Fruit fly (Drosophila melanogaster) whole organism: ENCODE results near the gene CG43401.
A peak's percentile ranks its signal among the peaks of the same experiment; 100 is the strongest.

Experiments
- CG8478 ChIP-seq: fragments of >200 bp; optimal IDR thresholded peaks from 2 replicates; lab custom pipeline; 2018; ENCODE audit warnings: inconsistent platforms
- Dll ChIP-seq: fragments of >200 bp; optimal IDR thresholded peaks from 2 replicates; lab custom pipeline; 2017
- EcR ChIP-seq, 2 experiments: fragments of >200 bp; optimal IDR thresholded peaks; 2 replicates each; lab custom pipeline; 2017; ENCODE audit warnings: missing biosample characterization in 2 of 2, missing genetic modification characterization in 2 of 2, missing genetic modification reagents in 2 of 2
- pan ChIP-seq: fragments of >200 bp; optimal IDR thresholded peaks from 2 replicates; lab custom pipeline; 2017
- psq ChIP-seq: fragments of >200 bp; optimal IDR thresholded peaks from 2 replicates; lab custom pipeline; 2017
- usp ChIP-seq: fragments of >200 bp; optimal IDR thresholded peaks from 2 replicates; lab custom pipeline; 2017; ENCODE audit warnings: missing biosample characterization, missing genetic modification characterization, mixed read lengths

The CG43401 gene

dm6 chr2L:1470772-1471171 is 42.5 kb downstream of the CG43401 start:
- TF ChIP-seq psq = no peak
- no peak for TF ChIP-seq EcR (GFP tag; optimal IDR thresholded peaks at IDR 0.05; lab: Kevin White, UChicago)
- no peak for TF ChIP-seq pan (lab: Kevin White, UChicago)
- no peak for TF ChIP-seq usp (GFP tag; lab: Kevin White, UChicago)
- no peak for TF ChIP-seq CG8478 (lab: Kevin White, UChicago)
- TF ChIP-seq Dll (lab: Kevin White, UChicago) = no peak

DNA sequence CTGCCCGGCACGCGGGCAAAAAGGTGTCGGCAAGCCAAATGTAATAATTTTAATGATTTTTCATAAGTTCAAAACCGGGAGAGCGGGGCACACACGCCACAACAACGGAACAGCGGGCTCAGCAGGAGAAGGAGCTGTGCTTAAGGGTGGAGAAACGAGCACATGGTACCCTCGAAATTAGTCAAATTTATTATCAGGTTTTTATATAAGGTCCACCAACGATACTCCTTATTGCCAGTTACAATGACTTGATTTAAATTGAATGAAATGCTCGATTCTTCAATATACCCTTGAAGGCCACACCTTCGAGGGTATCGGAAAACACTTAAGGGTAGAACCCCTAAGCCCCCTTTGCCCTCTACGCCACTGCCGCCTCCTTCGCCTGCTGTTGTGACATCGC is 45.2 kb downstream of the CG43401 start:
- TF ChIP-seq pan (lab: Kevin White, UChicago) (peak; percentile 79), psq (no peak)

DNA sequence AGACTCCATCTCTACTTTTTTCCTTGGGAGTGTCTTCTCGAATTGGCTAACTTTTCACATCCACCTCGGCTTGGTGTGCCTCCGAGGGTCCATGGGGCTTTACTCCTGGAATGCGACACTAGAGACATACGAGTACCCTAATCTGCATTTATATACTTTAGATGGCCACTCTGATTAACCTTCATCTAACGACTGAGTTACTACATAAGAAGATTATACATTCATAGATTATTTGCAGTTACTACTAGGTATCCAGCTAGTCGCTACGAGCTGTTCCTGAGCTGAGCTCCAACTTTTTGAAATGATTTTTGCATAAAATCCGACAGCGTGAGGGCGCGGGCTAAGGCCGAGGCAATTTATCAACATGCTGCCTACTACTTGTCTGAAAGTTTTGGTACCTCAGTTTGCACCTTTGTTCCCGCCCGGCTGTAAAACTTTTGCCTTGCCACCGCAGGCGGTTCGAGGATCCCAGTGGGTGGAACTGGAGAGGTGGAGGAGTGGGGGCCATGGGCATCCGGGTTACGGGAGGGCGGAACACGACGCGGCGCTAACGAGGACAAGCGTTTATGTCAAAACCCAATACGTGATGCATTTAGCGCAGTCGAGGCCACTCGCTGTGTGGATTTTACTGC is 48.7 kb downstream of the CG43401 start:
- TF ChIP-seq CG8478 (lab: Kevin White, UChicago) (no peak), EcR (GFP tag; optimal IDR thresholded peaks at IDR 0.05; lab: Kevin White, UChicago) (no peak), psq (no peak), usp (GFP tag; lab: Kevin White, UChicago) (no peak)

DNA sequence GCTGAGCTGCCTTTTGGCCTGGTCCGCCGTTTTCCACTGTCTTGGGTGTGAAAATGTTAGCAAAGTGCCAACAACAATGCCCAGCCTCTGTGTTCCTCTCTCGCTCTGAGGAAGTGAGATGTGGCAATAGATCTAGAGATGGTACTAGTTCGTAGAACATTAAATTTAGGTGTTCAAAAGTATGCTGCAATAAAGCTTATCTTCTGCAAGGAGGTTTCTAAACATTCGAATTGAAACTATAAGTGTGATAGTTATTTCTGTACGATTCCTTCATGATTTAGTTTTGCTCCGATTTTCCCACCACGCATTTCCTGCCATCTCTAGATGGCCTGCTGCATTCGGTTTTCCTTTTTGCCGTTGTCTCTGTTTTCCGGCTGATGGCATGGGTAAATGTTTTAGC is 50.2 kb downstream of the CG43401 start:
- no peak for TF ChIP-seq psq
- no peak for TF ChIP-seq pan (lab: Kevin White, UChicago)
- TF ChIP-seq Dll (lab: Kevin White, UChicago) = no peak
- no peak for TF ChIP-seq CG8478 (lab: Kevin White, UChicago)
- no peak for TF ChIP-seq usp (GFP tag; lab: Kevin White, UChicago)
- no peak for TF ChIP-seq EcR (GFP tag; optimal IDR thresholded peaks at IDR 0.05; lab: Kevin White, UChicago)
